Fruit fly (Drosophila melanogaster): ENCODE results near the gene CG5039.

CG5039 gene

DNA sequence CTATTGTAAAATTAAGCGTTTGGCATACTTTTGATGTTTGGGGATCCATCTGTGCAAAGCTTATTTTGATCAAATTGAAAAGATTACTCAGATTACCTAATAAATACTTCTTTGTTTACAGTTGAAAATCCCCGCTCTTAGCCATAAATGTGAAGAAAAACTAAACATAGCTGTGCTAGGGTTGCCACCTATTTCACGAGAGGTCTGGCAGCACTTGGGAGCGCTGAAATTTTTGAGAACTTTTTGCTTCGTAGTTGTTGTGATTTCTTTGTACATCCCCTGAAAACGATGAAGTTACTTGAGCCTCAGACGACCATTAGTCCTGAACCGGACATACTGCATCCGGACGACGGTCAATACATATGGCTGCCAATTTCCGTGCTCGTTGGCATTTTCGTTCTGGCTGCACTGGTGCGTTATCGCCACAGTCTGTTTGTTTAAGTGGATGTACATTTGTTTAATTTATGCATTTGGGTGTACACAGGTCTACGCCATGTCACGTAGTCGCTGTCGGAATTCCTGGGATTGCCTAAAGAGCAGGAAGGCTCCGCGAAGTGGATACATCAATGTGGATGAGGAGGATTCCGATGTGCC lies at the start of gene CG5039, which contains the start of gene CG4730:
CG5039 (plus strand) TSS at position 195 of the 594 bp plus-strand sequence.
CG4730 (minus strand) TSS at position 194 of the 594 bp plus-strand sequence.
- no peak for TF ChIP-seq h (optimal IDR thresholded peaks at IDR 0.05)
- TF ChIP-seq CG2875 (GFP tag; optimal IDR thresholded peaks at IDR 0.05) = no peak
- peak in 1 of 2 experiments; percentile 41 for TF ChIP-seq crp (GFP tag; optimal IDR thresholded peaks at IDR 0.05)
- peak; percentile 37 for TF ChIP-seq phol (tag; optimal IDR thresholded peaks at IDR 0.05)
- no peak for TF ChIP-seq CG13775 (GFP tag; optimal IDR thresholded peaks at IDR 0.05)
- peak; percentile 25 for TF ChIP-seq Sry-δ (GFP tag; optimal IDR thresholded peaks at IDR 0.05)
- no peak for TF ChIP-seq nerfin-1 (tag; optimal IDR thresholded peaks at IDR 0.05)
- no peak for TF ChIP-seq CG10565 (GFP tag; optimal IDR thresholded peaks at IDR 0.05)
- TF ChIP-seq danr (GFP tag; IDR thresholded peaks at IDR 0.05) = 0 out of 2 replicates have a peak, but pooled peaks have one; percentile 6
- TF ChIP-seq corto (GFP tag; optimal IDR thresholded peaks at IDR 0.05) = no peak
- no peak for TF ChIP-seq NfI (GFP tag; optimal IDR thresholded peaks at IDR 0.05)
- TF ChIP-seq Dll (GFP tag; IDR thresholded peaks at IDR 0.05; ENCODE audit: partially characterized antibody) = 0 out of 4 replicates have a peak, but pooled peaks have one; percentile 11
- peak; percentile 88 for TF ChIP-seq MBD-R2 (GFP tag; IDR thresholded peaks at IDR 0.05)
- no peak for TF ChIP-seq CG16863 (GFP tag; optimal IDR thresholded peaks at IDR 0.05)
- no peak for TF ChIP-seq D19A (tag; optimal IDR thresholded peaks at IDR 0.05)
- TF ChIP-seq CG4360 (GFP tag; IDR thresholded peaks at IDR 0.05) = 0 out of 2 replicates have a peak, but pooled peaks have one; percentile 35
- TF ChIP-seq unpg (GFP tag; optimal IDR thresholded peaks at IDR 0.05) = no peak
- peak; percentile 45 for TF ChIP-seq Ets97D (GFP tag; optimal IDR thresholded peaks at IDR 0.05)
- TF ChIP-seq Med (GFP tag) = peak; percentile 5
- TF ChIP-seq bsh (GFP tag; optimal IDR thresholded peaks at IDR 0.05) = no peak
- peak; percentile 21 for TF ChIP-seq trem (tag; optimal IDR thresholded peaks at IDR 0.05)
- 0 out of 3 replicates have a peak, but pooled peaks have one; percentile 16 for TF ChIP-seq knrl (GFP tag; IDR thresholded peaks at IDR 0.05; ENCODE audit: partially characterized antibody)
- peak; percentile 5 for TF ChIP-seq CG7987 (GFP tag; optimal IDR thresholded peaks at IDR 0.05)
- no peak for TF ChIP-seq lab (GFP tag; optimal IDR thresholded peaks at IDR 0.05)
- peak; percentile 7 for TF ChIP-seq CG13624 (GFP tag; optimal IDR thresholded peaks at IDR 0.05)
- TF ChIP-seq gfzf (GFP tag; optimal IDR thresholded peaks at IDR 0.05) = peak; percentile 31
- TF ChIP-seq Sin3A (optimal IDR thresholded peaks at IDR 0.05) = peak; percentile 24
- TF ChIP-seq CG17186 (GFP tag; optimal IDR thresholded peaks at IDR 0.05) = peak; percentile 37
- TF ChIP-seq vvl (GFP tag; IDR thresholded peaks at IDR 0.05) = 0 out of 2 replicates have a peak, but pooled peaks have one; percentile 33
- no peak for TF ChIP-seq CG17328 (GFP tag; IDR thresholded peaks at IDR 0.05)
- peak in 1 of 2 experiments; percentile 67 for TF ChIP-seq Pdp1 (GFP tag; optimal IDR thresholded peaks at IDR 0.05)
- peak; percentile 17; the same call in 1 of the 3 replicates for TF ChIP-seq row (GFP tag; IDR thresholded peaks at IDR 0.05)
- TF ChIP-seq Bgb (GFP tag; IDR thresholded peaks at IDR 0.05; ENCODE audit: partially characterized antibody) = peak; percentile 31; the same call in 1 of the 2 replicates
- TF ChIP-seq CG2889 (GFP tag; IDR thresholded peaks at IDR 0.05) = no peak
- peak; percentile 28; the same call in 1 of the 2 replicates for TF ChIP-seq CG13287 (GFP tag; IDR thresholded peaks at IDR 0.05; ENCODE audit: partially characterized antibody)
- peak; percentile 2 for TF ChIP-seq CG10267 (tag; optimal IDR thresholded peaks at IDR 0.05)
- TF ChIP-seq tgo (GFP tag; IDR thresholded peaks at IDR 0.05) = no peak
- peak; percentile 2 for TF ChIP-seq Sry-β (GFP tag; optimal IDR thresholded peaks at IDR 0.05)
- 0 out of 4 replicates have a peak, but pooled peaks have one; percentile 10 for TF ChIP-seq chinmo (GFP tag; IDR thresholded peaks at IDR 0.05; ENCODE audit: partially characterized antibody)
- TF ChIP-seq Dad (GFP tag; optimal IDR thresholded peaks at IDR 0.05) = no peak
- TF ChIP-seq klu (GFP tag; IDR thresholded peaks at IDR 0.05) = no peak
- TF ChIP-seq Dp (GFP tag; optimal IDR thresholded peaks at IDR 0.05) = peak; percentile 62
- peak; percentile 74 for TF ChIP-seq pzg (GFP tag; optimal IDR thresholded peaks at IDR 0.05)
- no peak for TF ChIP-seq zen2 (GFP tag; IDR thresholded peaks at IDR 0.05; ENCODE audit: partially characterized antibody)
- TF ChIP-seq sens (GFP tag) = peak; percentile 76
- TF ChIP-seq CG33557 (GFP tag; optimal IDR thresholded peaks at IDR 0.05) = no peak
- TF ChIP-seq CG11398 (GFP tag; optimal IDR thresholded peaks at IDR 0.05) = no peak
- 0 out of 3 replicates have a peak, but pooled peaks have one; percentile 6 for TF ChIP-seq sr (GFP tag; IDR thresholded peaks at IDR 0.05)

Measured in whole organism, embryonic.